Comparison of ENCODE assay signal across 4 fruit fly cellular contexts in the genomic region with DNA sequence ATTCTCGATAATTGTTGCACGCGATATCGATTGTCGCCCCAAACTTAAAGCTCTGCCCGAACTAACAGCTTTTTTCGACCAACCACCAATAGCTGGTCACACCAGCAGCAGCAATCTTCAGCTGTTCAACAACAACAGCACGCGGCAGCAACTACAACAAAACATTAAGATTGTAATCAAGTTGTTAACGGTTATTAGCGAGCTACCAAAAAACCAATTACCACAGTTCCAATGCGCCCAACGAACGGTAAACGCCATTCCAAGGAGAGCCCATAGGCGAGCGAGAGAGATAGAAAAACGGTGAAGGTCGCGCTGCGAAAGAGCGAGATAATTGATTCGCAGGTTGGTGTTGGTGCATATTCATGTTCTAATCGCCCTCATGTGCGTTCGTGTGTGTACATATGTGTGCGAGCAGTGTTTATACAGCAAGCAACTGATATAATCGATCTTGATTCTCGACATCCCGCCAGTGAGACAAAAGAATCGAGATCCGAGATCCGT.
TF ChIP-seq lines count a peak whose summit lies in the region.

TSS of gene Efr (plus strand) at position 113 of the 501 bp plus-strand sequence.

- TF ChIP-seq CTCF in whole organism, embryonic (GFP tag; optimal IDR thresholded peaks at IDR 0.05; lab: Kevin White, UChicago): no peak

TF ChIP-seq in whole organism, adult, 20 proteins besides CTCF, POLR2A, EP300 and RAD21:
- peak; percentile 76 for TF ChIP-seq Mnt (GFP tag; optimal IDR thresholded peaks at IDR 0.05; lab: Kevin White, UChicago)
- TF ChIP-seq pad (GFP tag; optimal IDR thresholded peaks at IDR 0.05; lab: Kevin White, UChicago): peak; percentile 73
- TF ChIP-seq CG7045 (GFP tag; optimal IDR thresholded peaks at IDR 0.05; lab: Kevin White, UChicago): no peak
- no peak for TF ChIP-seq CG5204 (GFP tag; optimal IDR thresholded peaks at IDR 0.05; lab: Kevin White, UChicago)
- peak; percentile 70 for TF ChIP-seq bab1 (GFP tag; optimal IDR thresholded peaks at IDR 0.05; lab: Kevin White, UChicago)
- TF ChIP-seq CG14711 (tag; optimal IDR thresholded peaks at IDR 0.05; lab: Kevin White, UChicago): peak; percentile 10
- peak; percentile 64 for TF ChIP-seq cic (GFP tag; optimal IDR thresholded peaks at IDR 0.05; lab: Kevin White, UChicago)
- peak; percentile 85 for TF ChIP-seq ovo (GFP tag; optimal IDR thresholded peaks at IDR 0.05; lab: Kevin White, UChicago)
- no peak for TF ChIP-seq toe (GFP tag; optimal IDR thresholded peaks at IDR 0.05; lab: Kevin White, UChicago)
TF ChIP-seq in whole organism, adult: peak in this region for 6.

TF ChIP-seq in whole organism, embryonic, 481 proteins besides CTCF, POLR2A, EP300 and RAD21 (continues in another document):
- TF ChIP-seq psq (GFP tag; optimal IDR thresholded peaks at IDR 0.05; lab: Kevin White, UChicago) (no peak), CG2116 (GFP tag; optimal IDR thresholded peaks at IDR 0.05; lab: Kevin White, UChicago) (peak; percentile 22), CG33557 (GFP tag; optimal IDR thresholded peaks at IDR 0.05; lab: Kevin White, UChicago) (no peak), BEAF-32 (GFP tag; optimal IDR thresholded peaks at IDR 0.05; lab: Kevin White, UChicago) (peak; percentile 28), Dp (GFP tag; optimal IDR thresholded peaks at IDR 0.05; lab: Kevin White, UChicago) (peak; percentile 84), CG10543 (GFP tag; optimal IDR thresholded peaks at IDR 0.05; lab: Kevin White, UChicago) (peak; percentile 61), mirr (GFP tag; optimal IDR thresholded peaks at IDR 0.05; lab: Kevin White, UChicago) (peak; percentile 85), bbx (GFP tag; IDR thresholded peaks at IDR 0.05; lab: Robert Waterston, UW; ENCODE audit: partially characterized antibody) (0 out of 2 replicates have a peak, but pooled peaks have one; percentile 10), Nf-YC (tag; optimal IDR thresholded peaks at IDR 0.05; lab: Kevin White, UChicago) (peak; percentile 16), gem (tag; optimal IDR thresholded peaks at IDR 0.05; lab: Kevin White, UChicago) (no peak), luna (GFP tag; optimal IDR thresholded peaks at IDR 0.05; lab: Kevin White, UChicago) (no peak), grn (GFP tag; optimal IDR thresholded peaks at IDR 0.05; lab: Kevin White, UChicago) (peak; percentile 97), GATAe (GFP tag; conservative IDR thresholded peaks at IDR 0.05; lab: Robert Waterston, UW) (0 out of 2 replicates have a peak, but pooled peaks have one; percentile 33), CG13287 (GFP tag; IDR thresholded peaks at IDR 0.05; lab: Robert Waterston, UW; ENCODE audit: partially characterized antibody) (peak; percentile 60), CG2120 (GFP tag; optimal IDR thresholded peaks at IDR 0.05; lab: Kevin White, UChicago) (no peak), CG4328 (GFP tag; optimal IDR thresholded peaks at IDR 0.05; lab: Kevin White, UChicago) (peak; percentile 47), YL-1 (GFP tag; optimal IDR thresholded peaks at IDR 0.05; lab: Kevin White, UChicago) (peak; percentile 5), rib (GFP tag; IDR thresholded peaks at IDR 0.05; lab: Robert Waterston, UW) (peak; percentile 34; the same call in 1 of the 2 replicates), sob (GFP tag; IDR thresholded peaks at IDR 0.05; lab: Robert Waterston, UW) (0 out of 2 replicates have a peak, but pooled peaks have one; percentile 16), Sox102F (GFP tag; optimal IDR thresholded peaks at IDR 0.05; lab: Kevin White, UChicago) (no peak), CG5180 (GFP tag; optimal IDR thresholded peaks at IDR 0.05; lab: Kevin White, UChicago) (no peak), CG6854 (GFP tag; optimal IDR thresholded peaks at IDR 0.05; lab: Kevin White, UChicago) (no peak), HHEX (GFP tag; optimal IDR thresholded peaks at IDR 0.05; lab: Kevin White, UChicago) (peak; percentile 36)

TF ChIP-seq in whole organism, prepupa, 60 proteins besides CTCF, POLR2A, EP300 and RAD21:
- TF ChIP-seq achi (GFP tag; optimal IDR thresholded peaks at IDR 0.05; lab: Kevin White, UChicago) (no peak), CG1621 (tag; optimal IDR thresholded peaks at IDR 0.05; lab: Kevin White, UChicago) (no peak), dsx (GFP tag; optimal IDR thresholded peaks at IDR 0.05; lab: Kevin White, UChicago; ENCODE audit: poor library complexity, severe bottlenecking) (peak; percentile 11), Hr38 (GFP tag; optimal IDR thresholded peaks at IDR 0.05; lab: Kevin White, UChicago) (no peak), CG6808 (GFP tag; optimal IDR thresholded peaks at IDR 0.05; lab: Kevin White, UChicago) (no peak), fd59A (GFP tag; optimal IDR thresholded peaks at IDR 0.05; lab: Kevin White, UChicago) (no peak), CG31627 (GFP tag; optimal IDR thresholded peaks at IDR 0.05; lab: Kevin White, UChicago) (no peak), fkh (GFP tag; optimal IDR thresholded peaks at IDR 0.05; lab: Kevin White, UChicago) (peak; percentile 79), CG11902 (GFP tag; optimal IDR thresholded peaks at IDR 0.05; lab: Kevin White, UChicago) (no peak), Blimp-1 (GFP tag; optimal IDR thresholded peaks at IDR 0.05; lab: Kevin White, UChicago) (no peak), acj6 (GFP tag; optimal IDR thresholded peaks at IDR 0.05; lab: Kevin White, UChicago) (no peak), CG6276 (GFP tag; optimal IDR thresholded peaks at IDR 0.05; lab: Kevin White, UChicago) (no peak), CG11294 (GFP tag; IDR thresholded peaks at IDR 0.05; lab: Robert Waterston, UW) (no peak), Hr4 (GFP tag; optimal IDR thresholded peaks at IDR 0.05; lab: Kevin White, UChicago) (no peak), Ets21C (GFP tag; optimal IDR thresholded peaks at IDR 0.05; lab: Kevin White, UChicago) (no peak)

TF ChIP-seq in whole organism, pupa, 21 proteins besides CTCF, POLR2A, EP300 and RAD21:
- TF ChIP-seq CG14655 (GFP tag; optimal IDR thresholded peaks at IDR 0.05; lab: Kevin White, UChicago) (no peak), Snoo (tag; optimal IDR thresholded peaks at IDR 0.05; lab: Kevin White, UChicago) (no peak), CG32121 (GFP tag; IDR thresholded peaks at IDR 0.05; lab: Robert Waterston, UW) (no peak), gl (tag; optimal IDR thresholded peaks at IDR 0.05; lab: Kevin White, UChicago) (no peak), rn (GFP tag; IDR thresholded peaks at IDR 0.05; lab: Robert Waterston, UW) (no peak), CG34367 (tag; optimal IDR thresholded peaks at IDR 0.05; lab: Kevin White, UChicago) (no peak), CG4496 (GFP tag; IDR thresholded peaks at IDR 0.05; lab: Robert Waterston, UW) (0 out of 3 replicates have a peak, but pooled peaks have one; percentile 30), EcR (GFP tag; optimal IDR thresholded peaks at IDR 0.05; lab: Kevin White, UChicago) (peak; percentile 41), Ets98B (GFP tag; IDR thresholded peaks at IDR 0.05; lab: Robert Waterston, UW) (no peak), CG17806 (tag; optimal IDR thresholded peaks at IDR 0.05; lab: Kevin White, UChicago) (no peak), CG8301 (tag; optimal IDR thresholded peaks at IDR 0.05; lab: Kevin White, UChicago) (no peak), CG13204 (GFP tag; optimal IDR thresholded peaks at IDR 0.05; lab: Kevin White, UChicago) (no peak)
TF ChIP-seq in whole organism, pupa: peak in this region for 2.
